Fruit fly (Drosophila melanogaster): Measurements from ENCODE around the gene comm.

Gene comm

DNA sequence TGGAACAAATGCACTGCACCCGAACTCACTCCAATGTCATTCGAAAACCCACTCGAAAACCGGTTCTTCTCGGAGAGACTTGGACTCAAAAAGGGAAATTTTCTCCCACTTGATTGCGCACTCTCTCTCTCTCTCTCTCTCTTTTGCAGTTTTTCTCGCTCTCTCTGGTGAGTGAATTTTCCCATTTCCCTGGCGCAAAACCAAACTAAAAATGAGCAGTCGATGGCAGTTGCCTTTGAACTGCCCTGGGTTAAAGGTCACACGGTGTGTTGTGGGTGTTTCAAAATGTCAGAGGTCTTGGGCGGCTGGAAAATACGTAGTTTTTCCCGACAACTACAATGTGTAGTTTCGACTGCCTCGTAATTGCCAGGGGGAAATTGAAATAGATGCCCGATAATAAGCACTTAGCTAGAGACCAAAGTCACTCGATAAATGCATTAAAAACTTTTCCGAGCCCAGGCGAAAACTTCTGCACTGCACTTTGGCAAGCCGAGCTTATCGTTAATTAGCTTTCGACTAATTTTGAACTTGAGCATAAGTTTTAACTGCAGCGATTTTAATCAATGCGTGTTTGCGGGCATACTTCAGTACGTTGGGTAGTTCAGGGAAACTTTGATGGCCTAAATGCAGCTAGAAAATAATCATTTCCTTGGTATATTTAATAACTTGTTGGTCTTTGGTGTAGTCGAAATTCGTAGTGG is 1.2 kb upstream of the comm start (continued):
- TF ChIP-seq Eip93F (GFP tag; optimal IDR thresholded peaks at IDR 0.05) (no peak), achi (GFP tag; optimal IDR thresholded peaks at IDR 0.05) (no peak), Eip75B (GFP tag; optimal IDR thresholded peaks at IDR 0.05) (no peak), OdsH (GFP tag; optimal IDR thresholded peaks at IDR 0.05) (no peak), ss (GFP tag; optimal IDR thresholded peaks at IDR 0.05) (no peak), Sox15 (GFP tag; optimal IDR thresholded peaks at IDR 0.05) (no peak), CG15336 (GFP tag; IDR thresholded peaks at IDR 0.05) (peak; percentile 20; the same call in 1 of the 2 replicates), CG9139 (GFP tag; optimal IDR thresholded peaks at IDR 0.05) (no peak), CG6163 (GFP tag; IDR thresholded peaks at IDR 0.05) (0 out of 3 replicates have a peak, but pooled peaks have one; percentile 22), pdm3 (GFP tag; optimal IDR thresholded peaks at IDR 0.05) (no peak), CG3919 (GFP tag; optimal IDR thresholded peaks at IDR 0.05) (peak; percentile 13), salr (GFP tag; optimal IDR thresholded peaks at IDR 0.05) (no peak), fd85E (GFP tag; optimal IDR thresholded peaks at IDR 0.05) (no peak), net (GFP tag; optimal IDR thresholded peaks at IDR 0.05) (peak; percentile 14), Ets21C (GFP tag; optimal IDR thresholded peaks at IDR 0.05) (no peak), dac (GFP tag; optimal IDR thresholded peaks at IDR 0.05) (no peak), esn (GFP tag; optimal IDR thresholded peaks at IDR 0.05) (no peak), svp (GFP tag) (peak; percentile 49), Sox102F (GFP tag; optimal IDR thresholded peaks at IDR 0.05) (no peak)

DNA sequence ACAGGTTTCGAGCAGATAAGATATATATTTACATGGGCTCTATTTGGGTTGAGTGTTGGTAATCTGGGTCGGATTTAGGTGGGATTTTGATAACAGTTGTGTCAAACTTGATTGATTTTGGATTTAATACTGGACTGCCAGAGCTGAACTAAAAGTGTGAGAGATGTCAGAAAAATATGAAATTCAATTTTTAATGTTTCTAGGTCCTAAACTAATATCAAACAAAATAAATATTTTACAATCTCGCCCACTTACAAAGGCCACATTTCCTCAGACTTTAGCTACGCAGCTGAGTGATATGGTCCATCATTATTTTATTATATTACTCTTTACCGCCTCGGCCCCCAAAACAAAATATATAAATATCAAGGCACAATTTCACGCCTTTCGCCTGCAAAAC is 1.4 kb downstream of the comm start:
- TF ChIP-seq fkh (GFP tag; optimal IDR thresholded peaks at IDR 0.05) (peak; percentile 26), CG11762 (GFP tag; optimal IDR thresholded peaks at IDR 0.05; ENCODE audit: insufficient read depth) (no peak), svp (GFP tag) (peak; percentile 31)

DNA sequence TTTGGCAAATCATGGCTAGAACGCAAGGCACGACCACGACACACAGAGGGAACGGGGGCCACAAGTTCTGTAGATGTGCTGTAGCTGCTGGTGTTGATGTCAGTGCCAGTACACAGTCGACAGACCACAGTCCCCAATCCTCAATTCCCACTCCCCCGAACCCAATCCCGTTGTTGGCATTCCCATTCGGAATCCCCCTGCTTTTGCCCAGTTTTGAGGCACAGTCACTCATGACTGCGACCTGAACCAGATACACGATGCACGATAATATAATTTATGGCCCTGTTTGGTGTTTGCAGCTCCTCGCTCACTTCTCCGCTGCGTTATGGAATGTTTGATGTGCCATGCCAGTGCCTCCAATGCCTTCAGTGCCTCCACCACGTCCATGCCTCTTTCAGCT is 7.3 kb downstream of the comm start:
- TF ChIP-seq CG32006 (GFP tag; optimal IDR thresholded peaks at IDR 0.05) = no peak
- TF ChIP-seq Eip78C (GFP tag) = no peak
- TF ChIP-seq CG6854 (GFP tag; optimal IDR thresholded peaks at IDR 0.05) = no peak
- TF ChIP-seq CG6792 (GFP tag; optimal IDR thresholded peaks at IDR 0.05) = no peak
- no peak for TF ChIP-seq Met (GFP tag; optimal IDR thresholded peaks at IDR 0.05)
- TF ChIP-seq CG15336 (GFP tag; IDR thresholded peaks at IDR 0.05) = no peak
- TF ChIP-seq CG7368 (GFP tag; optimal IDR thresholded peaks at IDR 0.05) = no peak
- no peak for TF ChIP-seq Eip93F (GFP tag; optimal IDR thresholded peaks at IDR 0.05)
- no peak for TF ChIP-seq CG16779 (tag; optimal IDR thresholded peaks at IDR 0.05)
- no peak for TF ChIP-seq CG8632 (GFP tag; optimal IDR thresholded peaks at IDR 0.05)

DNA sequence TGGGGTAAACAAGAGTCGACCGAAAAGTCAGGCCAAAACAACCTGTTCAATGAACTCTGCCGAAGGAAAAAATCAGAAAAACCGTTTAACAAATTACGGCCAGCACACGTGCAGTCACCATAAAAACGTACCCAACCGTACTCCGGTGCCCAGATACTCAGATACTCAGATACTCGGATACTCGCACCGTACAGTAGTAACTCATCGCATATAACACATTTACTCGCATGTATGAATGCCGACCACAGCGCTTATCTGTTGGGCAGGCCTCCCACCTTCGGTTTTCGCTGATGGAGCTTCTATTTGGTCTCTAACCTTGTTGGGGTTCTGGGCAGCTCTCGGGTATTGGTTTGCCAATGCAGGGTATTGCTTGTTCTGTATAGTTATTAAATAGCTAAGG is 8.0 kb downstream of the comm start:
- TF ChIP-seq OdsH (GFP tag; optimal IDR thresholded peaks at IDR 0.05) (no peak), Ets96B (tag; optimal IDR thresholded peaks at IDR 0.05) (no peak), Hr39 (GFP tag; optimal IDR thresholded peaks at IDR 0.05) (no peak), CG32006 (GFP tag; optimal IDR thresholded peaks at IDR 0.05) (no peak), dac (GFP tag; optimal IDR thresholded peaks at IDR 0.05) (no peak), CG11294 (GFP tag; IDR thresholded peaks at IDR 0.05) (no peak)

DNA sequence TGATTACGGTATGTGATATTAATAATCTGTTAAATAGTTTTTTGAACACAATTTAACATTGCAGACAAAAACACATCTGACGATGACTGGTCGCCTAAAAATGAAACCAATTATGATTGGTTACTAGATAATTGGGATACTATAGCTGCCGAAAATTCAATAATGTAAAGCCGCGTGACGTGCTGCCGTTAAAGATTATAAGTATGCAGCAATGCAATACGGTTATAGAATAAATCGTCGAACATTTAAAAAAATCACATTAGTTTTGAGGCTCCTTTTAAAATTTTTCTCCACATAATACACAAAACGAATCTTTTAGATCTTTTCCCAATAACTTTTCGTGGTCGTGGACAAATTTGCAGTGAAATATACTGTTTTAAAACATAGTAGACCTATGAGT is 10.7 kb downstream of the comm start, which contains the start of gene CG42570:
TSS of gene CG42570 (plus strand) at position 301 of the 400 bp plus-strand sequence.
- no peak for TF ChIP-seq CG6163 (GFP tag; IDR thresholded peaks at IDR 0.05)
- no peak for TF ChIP-seq OdsH (GFP tag; optimal IDR thresholded peaks at IDR 0.05)
- no peak for TF ChIP-seq CG8119 (GFP tag; IDR thresholded peaks at IDR 0.05)
